Worm (Caenorhabditis elegans): ENCODE measurements around the gene xrn-2.

ce11 chrII:14122065-14122464, 33.5 kb upstream of the xrn-2 start, which contains the start of gene K09E4.4:
- TF ChIP-seq nhr-25 (tag; optimal IDR thresholded peaks at IDR 0.05) (no peak), fkh-10 (GFP tag; optimal IDR thresholded peaks at IDR 0.05) (no peak), ZK546.5 (tag; optimal IDR thresholded peaks at IDR 0.05) (no peak), skn-1 (tag; optimal IDR thresholded peaks at IDR 0.05) (no peak), pha-4 (tag; optimal IDR thresholded peaks at IDR 0.05) (no peak), ama-1 (optimal IDR thresholded peaks at IDR 0.05) (no peak), zag-1 (tag; optimal IDR thresholded peaks at IDR 0.05) (no peak), elt-2 (tag; optimal IDR thresholded peaks at IDR 0.05) (no peak)

Measured in whole organism, L3 larva.